Fruit fly (Drosophila melanogaster) whole organism, prepupa: ENCODE results near the gene CG46280.

Experiments
- CG10631 ChIP-seq: fragments of 200-800 bp; sonication (Bioruptor generic); optimal IDR thresholded peaks from 2 replicates; lab custom pipeline; 2016; ENCODE audit warnings: missing biosample characterization, missing genetic modification characterization
- CG11294 ChIP-seq: fragments of 200-800 bp; sonication (Bioruptor generic); IDR thresholded peaks from 2 replicates; pipeline ENCODE4 v1.3.6; 2022; ENCODE audit warnings: missing biosample characterization, missing genetic modification characterization
- CG15336 ChIP-seq: fragments of 200-800 bp; sonication (Bioruptor generic); IDR thresholded peaks from 2 replicates; pipeline ENCODE4 v1.3.6; 2022; ENCODE audit warnings: missing biosample characterization, missing genetic modification characterization
- CG3032 ChIP-seq: fragments of 200-800 bp; optimal IDR thresholded peaks from 2 replicates; lab custom pipeline; 2019; ENCODE audit warnings: missing biosample characterization, mild to moderate bottlenecking, missing genetic modification characterization, moderate library complexity
- CG31627 ChIP-seq: fragments of 200-800 bp; sonication (Bioruptor generic); optimal IDR thresholded peaks from 3 replicates; lab custom pipeline; 2016; ENCODE audit warnings: missing biosample characterization, missing genetic modification characterization
- CG4318 ChIP-seq: fragments of 200-800 bp; sonication (Bioruptor generic); optimal IDR thresholded peaks from 3 replicates; lab custom pipeline; 2017; ENCODE audit warnings: missing biosample characterization, mild to moderate bottlenecking, missing genetic modification characterization
- CG6163 ChIP-seq: fragments of 200-800 bp; sonication (Bioruptor generic); IDR thresholded peaks from 3 replicates; pipeline ENCODE4 v1.3.6; 2022; ENCODE audit warnings: missing biosample characterization, missing genetic modification characterization
- CG6792 ChIP-seq: fragments of 200-800 bp; sonication (Bioruptor generic); optimal IDR thresholded peaks from 3 replicates; lab custom pipeline; 2016; ENCODE audit warnings: missing biosample characterization, missing genetic modification characterization
- CG6854 ChIP-seq: fragments of 200-800 bp; sonication (Bioruptor generic); optimal IDR thresholded peaks from 2 replicates; lab custom pipeline; 2017; ENCODE audit warnings: missing biosample characterization, mild to moderate bottlenecking, missing genetic modification characterization
- CG8119 ChIP-seq: fragments of 200-800 bp; sonication (Bioruptor generic); IDR thresholded peaks from 3 replicates; pipeline ENCODE4 v1.3.6; 2022; ENCODE audit warnings: missing biosample characterization, missing genetic modification characterization
- Eip78C ChIP-seq: fragments of 200-800 bp; sonication (Bioruptor generic); peaks from one replicate; lab custom pipeline; 2016; ENCODE audit warnings: missing biosample characterization, missing genetic modification characterization
- Gug ChIP-seq: fragments of 200-800 bp; sonication (Bioruptor generic); IDR thresholded peaks from 2 replicates; pipeline ENCODE4 v1.3.6; 2022; ENCODE audit warnings: missing biosample characterization, missing genetic modification characterization
- Lpt ChIP-seq: fragments of 200-800 bp; sonication (Bioruptor generic); optimal IDR thresholded peaks from 3 replicates; lab custom pipeline; 2016; ENCODE audit warnings: missing biosample characterization, missing genetic modification characterization
- Sox14 ChIP-seq: fragments of 200-800 bp; sonication (Bioruptor generic); optimal IDR thresholded peaks from 3 replicates; lab custom pipeline; 2016; ENCODE audit warnings: missing biosample characterization, missing genetic modification characterization
- Sox15 ChIP-seq: fragments of 200-800 bp; sonication (Bioruptor generic); optimal IDR thresholded peaks from 3 replicates; lab custom pipeline; 2016; ENCODE audit warnings: missing biosample characterization, missing genetic modification characterization
- acj6 ChIP-seq: fragments of 200-800 bp; sonication (Bioruptor generic); optimal IDR thresholded peaks from 3 replicates; lab custom pipeline; 2016; ENCODE audit warnings: missing biosample characterization, missing genetic modification characterization
- dac ChIP-seq: fragments of 200-800 bp; sonication (Bioruptor generic); optimal IDR thresholded peaks from 2 replicates; lab custom pipeline; 2017; ENCODE audit warnings: missing biosample characterization, mild to moderate bottlenecking, missing genetic modification characterization
- dsx ChIP-seq: fragments of 200-800 bp; optimal IDR thresholded peaks from 3 replicates; lab custom pipeline; 2019; ENCODE audit warnings: missing biosample characterization, mild to moderate bottlenecking, missing genetic modification characterization, moderate library complexity; ENCODE audit not compliant: poor library complexity, severe bottlenecking
- eg ChIP-seq: fragments of 200-800 bp; sonication (Bioruptor generic); IDR thresholded peaks from 3 replicates; pipeline ENCODE4 v1.3.6; 2022; ENCODE audit warnings: missing biosample characterization, missing genetic modification characterization
- esn ChIP-seq: fragments of 200-800 bp; sonication (Bioruptor generic); optimal IDR thresholded peaks from 2 replicates; lab custom pipeline; 2016; ENCODE audit warnings: missing biosample characterization, mild to moderate bottlenecking, missing genetic modification characterization, moderate library complexity
- fd85E ChIP-seq: fragments of 200-800 bp; sonication (Bioruptor generic); optimal IDR thresholded peaks from 3 replicates; lab custom pipeline; 2016; ENCODE audit warnings: missing biosample characterization, missing genetic modification characterization
- fkh ChIP-seq: fragments of 200-800 bp; sonication (Bioruptor generic); optimal IDR thresholded peaks from 3 replicates; lab custom pipeline; 2017; ENCODE audit warnings: missing biosample characterization, mild to moderate bottlenecking, missing genetic modification characterization, moderate library complexity
- net ChIP-seq: fragments of 200-800 bp; sonication (Bioruptor generic); optimal IDR thresholded peaks from 3 replicates; lab custom pipeline; 2016; ENCODE audit warnings: missing biosample characterization, missing genetic modification characterization
- svp ChIP-seq: fragments of 200-800 bp; sonication (Bioruptor generic); peaks from one replicate; lab custom pipeline; 2016; ENCODE audit warnings: missing biosample characterization, missing genetic modification characterization
- topi ChIP-seq: fragments of 200-800 bp; sonication (Bioruptor generic); optimal IDR thresholded peaks from 3 replicates; lab custom pipeline; 2016; ENCODE audit warnings: missing biosample characterization, missing genetic modification characterization
- vri ChIP-seq: fragments of 200-800 bp; sonication (Bioruptor generic); optimal IDR thresholded peaks from 3 replicates; lab custom pipeline; 2016; ENCODE audit warnings: missing biosample characterization, mild to moderate bottlenecking, missing genetic modification characterization

Gene CG46280

DNA sequence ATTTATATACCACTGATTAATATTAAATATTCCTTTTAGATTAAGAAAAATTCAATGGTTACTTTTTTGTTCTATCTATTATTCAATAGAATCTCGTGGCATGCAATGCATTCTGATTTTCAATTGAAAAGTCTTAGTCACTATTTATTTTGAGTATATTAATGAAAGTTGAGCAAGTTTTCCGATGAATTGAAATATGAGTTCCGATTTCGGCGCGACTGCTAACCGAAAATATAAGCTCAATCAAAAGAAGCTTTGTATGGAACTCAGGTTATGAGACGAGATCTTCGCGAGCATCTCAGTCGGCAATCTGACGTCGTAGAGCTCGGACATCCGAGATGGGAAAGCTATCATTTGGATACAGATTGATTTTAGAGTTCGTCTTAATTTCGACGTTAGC, 7.6 kb upstream of the CG46280 start, which contains the start of gene CG11668:
Gene CG11668 (plus strand): TSS at position 301 of the 400 bp plus-strand sequence.
- no peak for TF ChIP-seq CG6163 (GFP tag; lab: Robert Waterston, UW)
- TF ChIP-seq, all 60 proteins: peak for 0

DNA sequence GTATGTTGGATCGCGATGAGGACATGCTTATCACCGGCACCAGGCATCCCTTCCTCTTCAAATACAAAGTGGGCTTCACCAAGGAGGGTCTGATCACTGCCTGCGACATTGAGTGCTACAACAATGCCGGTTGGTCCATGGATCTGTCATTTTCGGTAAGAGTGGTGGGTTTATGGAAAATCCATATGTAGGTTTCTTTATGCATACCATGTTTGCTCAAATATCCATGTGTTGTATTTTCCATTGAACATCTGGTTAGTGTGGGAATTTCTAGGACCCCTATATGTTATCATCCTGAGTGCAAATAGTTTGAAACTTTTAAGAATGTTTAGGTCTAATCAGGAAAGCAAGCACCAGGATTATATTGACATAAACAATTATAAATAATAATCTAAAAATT, 5.6 kb upstream of the CG46280 start:
- TF ChIP-seq CG10631 (GFP tag; lab: Kevin White, UChicago) (no peak), vri (GFP tag; lab: Kevin White, UChicago) (no peak), CG4318 (GFP tag; lab: Kevin White, UChicago) (no peak), Lpt (no peak), CG6792 (GFP tag; lab: Kevin White, UChicago) (no peak), CG8119 (GFP tag; lab: Robert Waterston, UW) (no peak), CG11294 (GFP tag; lab: Robert Waterston, UW) (no peak), esn (GFP tag; lab: Kevin White, UChicago) (no peak), net (GFP tag; lab: Kevin White, UChicago) (no peak)

DNA sequence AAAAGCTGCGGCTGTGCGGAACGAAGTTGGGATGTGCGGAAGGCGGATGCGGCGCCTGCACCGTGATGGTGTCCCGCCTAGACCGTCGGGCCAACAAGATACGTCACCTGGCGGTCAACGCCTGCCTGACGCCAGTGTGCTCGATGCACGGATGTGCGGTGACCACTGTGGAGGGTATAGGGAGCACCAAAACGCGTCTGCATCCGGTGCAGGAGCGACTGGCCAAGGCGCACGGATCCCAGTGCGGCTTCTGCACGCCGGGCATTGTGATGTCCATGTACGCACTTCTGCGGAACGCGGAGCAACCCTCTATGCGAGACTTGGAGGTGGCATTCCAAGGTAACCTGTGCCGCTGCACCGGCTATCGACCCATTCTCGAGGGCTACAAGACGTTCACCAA, 3.2 kb upstream of the CG46280 start:
- no peak for TF ChIP-seq dsx (GFP tag; lab: Kevin White, UChicago)
- TF ChIP-seq eg (GFP tag; lab: Robert Waterston, UW): no peak
- TF ChIP-seq, all 60 proteins: peak for 0

DNA sequence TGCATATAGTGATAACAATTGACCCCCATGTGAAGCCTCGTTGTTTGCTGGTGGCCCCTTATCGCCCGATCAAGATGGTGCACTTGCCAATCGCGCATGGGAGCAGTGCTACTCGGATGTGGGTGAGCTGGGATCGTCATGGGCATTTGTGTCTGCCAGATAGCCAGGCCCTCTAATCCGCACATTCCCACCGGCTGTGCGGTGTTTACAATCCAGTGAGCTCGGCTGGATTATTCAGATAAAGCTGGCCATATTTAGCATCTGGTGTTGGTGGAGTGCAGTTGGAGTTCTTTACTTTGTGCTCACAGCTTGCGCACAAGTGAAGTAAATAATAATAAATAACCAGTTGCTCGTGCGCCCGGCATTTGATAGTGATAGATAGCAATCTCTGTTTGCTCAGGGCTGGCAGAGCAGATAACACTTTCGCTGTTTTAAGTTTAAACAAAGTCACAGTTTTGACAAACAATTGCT, 2.6 kb upstream of the CG46280 start:
- TF ChIP-seq dac (GFP tag; lab: Kevin White, UChicago): no peak
- TF ChIP-seq Lpt: peak; percentile 3
- peak; percentile 99 for TF ChIP-seq svp (GFP tag; lab: Kevin White, UChicago)
- peak; percentile 99 for TF ChIP-seq fkh (GFP tag; lab: Kevin White, UChicago)

DNA sequence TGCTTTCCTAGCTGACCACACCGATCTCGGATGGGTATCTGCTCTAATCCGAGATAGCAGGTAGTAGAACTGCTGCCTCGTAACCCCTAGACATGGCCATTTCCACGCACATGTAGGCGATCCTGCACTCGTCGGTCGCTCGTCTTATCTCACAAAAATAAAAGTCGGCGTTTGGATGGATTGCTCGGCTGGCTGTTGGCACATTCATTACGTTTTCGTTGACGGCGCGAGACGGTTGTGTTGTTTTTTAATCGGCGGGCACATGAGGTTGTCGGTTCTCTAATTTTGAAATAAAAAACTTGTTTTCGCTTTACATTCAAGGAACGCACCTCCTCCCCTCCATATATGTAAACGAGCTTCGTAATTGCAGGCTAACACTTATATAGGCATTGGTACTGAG, 1.9 kb upstream of the CG46280 start, which contains the start of gene ry:
Gene ry (plus strand): TSS at position 206 of the 400 bp plus-strand sequence.
- TF ChIP-seq Eip78C (GFP tag; lab: Kevin White, UChicago) (peak; percentile 22), Sox14 (no peak), CG3032 (tag; lab: Kevin White, UChicago) (no peak), topi (GFP tag; lab: Kevin White, UChicago) (no peak), vri (GFP tag; lab: Kevin White, UChicago) (peak; percentile 56), dsx (GFP tag; lab: Kevin White, UChicago) (no peak)

DNA sequence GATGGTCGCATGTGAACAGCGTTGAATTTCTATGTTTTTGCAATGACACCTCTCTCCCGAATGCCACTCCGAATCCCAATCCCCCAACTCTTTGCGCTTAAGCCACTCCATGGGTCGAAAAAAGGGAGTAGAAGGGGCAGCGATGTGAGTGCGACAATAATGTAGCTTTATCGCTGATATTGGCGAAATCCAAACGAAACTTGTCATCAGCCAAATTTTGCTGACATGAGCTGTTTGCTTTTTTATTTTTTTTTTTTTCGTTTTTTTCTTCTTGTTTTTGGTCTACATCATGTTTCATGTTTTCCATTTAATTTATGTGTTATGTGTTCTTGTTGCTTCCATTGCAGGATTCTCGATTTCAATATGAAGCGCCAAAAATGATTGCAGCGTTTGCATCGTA, 11.5 kb downstream of the CG46280 start:
- TF ChIP-seq CG8119 (GFP tag; lab: Robert Waterston, UW) (no peak), CG15336 (GFP tag; lab: Robert Waterston, UW) (no peak), Gug (GFP tag; lab: Robert Waterston, UW) (no peak), Sox15 (GFP tag; lab: Kevin White, UChicago) (no peak), CG11294 (GFP tag; lab: Robert Waterston, UW) (no peak), CG31627 (GFP tag; lab: Kevin White, UChicago) (no peak), CG6854 (GFP tag; lab: Kevin White, UChicago) (no peak)

DNA sequence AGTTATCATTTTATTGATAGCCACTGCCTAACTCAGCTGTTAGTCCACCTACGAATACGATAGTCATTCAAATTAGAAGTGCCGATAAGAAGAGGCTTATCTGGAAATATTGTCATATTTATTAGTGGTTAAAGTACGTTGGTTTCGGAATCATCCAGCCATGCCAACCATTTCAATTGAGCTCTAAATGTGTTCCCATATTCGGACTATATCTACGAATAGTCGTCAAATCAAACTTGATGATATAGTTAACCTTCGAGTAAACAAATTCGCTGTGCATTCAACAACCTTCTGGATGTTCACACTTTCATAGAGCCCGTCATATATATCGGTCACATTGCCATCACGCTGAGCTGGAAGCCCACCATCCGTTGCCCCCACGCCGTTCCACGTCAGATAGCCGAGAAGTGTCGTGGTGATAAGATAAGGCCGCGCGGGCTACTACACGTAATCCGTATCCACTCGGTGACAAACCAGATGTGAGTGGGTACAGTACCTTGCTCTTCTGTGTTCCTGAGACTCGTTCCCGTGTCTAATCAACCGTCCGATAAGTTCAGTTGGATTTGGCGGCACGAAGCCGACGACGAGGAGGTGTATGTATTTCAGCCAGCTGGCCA, 12.1 kb downstream of the CG46280 start:
- TF ChIP-seq acj6 (GFP tag; lab: Kevin White, UChicago) (no peak), dsx (GFP tag; lab: Kevin White, UChicago) (no peak), fkh (GFP tag; lab: Kevin White, UChicago) (no peak), vri (GFP tag; lab: Kevin White, UChicago) (peak; percentile 98)

DNA sequence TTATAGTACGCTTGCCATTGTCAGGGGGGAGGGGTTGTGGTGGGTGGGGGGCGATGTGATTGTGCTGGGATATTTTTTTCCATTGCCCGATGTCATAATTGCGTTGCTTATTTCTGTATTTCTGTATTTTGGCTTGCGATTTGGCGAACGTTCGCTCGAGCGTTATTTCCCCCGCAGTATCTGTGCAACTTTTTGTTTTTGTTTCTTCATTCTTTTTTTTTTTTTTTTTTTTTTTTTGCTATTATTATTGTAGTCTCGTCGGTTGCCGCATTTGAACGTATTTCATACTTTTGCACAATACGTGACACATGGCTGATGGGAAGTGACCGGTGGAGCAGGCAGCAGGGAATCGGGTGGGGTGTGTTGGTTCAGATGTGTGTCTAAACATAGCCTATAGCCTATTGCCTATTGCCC, 12.8 kb downstream of the CG46280 start:
- no peak for TF ChIP-seq fd85E (GFP tag; lab: Kevin White, UChicago)
- TF ChIP-seq Lpt: peak; percentile 15
- peak; percentile 96 for TF ChIP-seq vri (GFP tag; lab: Kevin White, UChicago)
- TF ChIP-seq CG15336 (GFP tag; lab: Robert Waterston, UW): peak; percentile 40
- TF ChIP-seq Sox14: no peak
- TF ChIP-seq, all 60 proteins: peak for 3
